Worm (Caenorhabditis elegans): ENCODE results near the gene flp-17.
"Not testable (repeated sequence)": the region's sequence is repeated elsewhere in the genome, so short reads cannot be mapped to it uniquely, and the experiment has no call there.

ce11 chrIV:17165734-17166133 is 26.0 kb downstream of the flp-17 start, which contains the start of gene skr-8:
- TF ChIP-seq ztf-4 (tag; optimal IDR thresholded peaks at IDR 0.05); unc-62 (GFP tag; optimal IDR thresholded peaks at IDR 0.05); ceh-9 (tag; optimal IDR thresholded peaks at IDR 0.05); aly-2 (tag; optimal IDR thresholded peaks at IDR 0.05); fkh-10 (GFP tag; optimal IDR thresholded peaks at IDR 0.05); nhr-237 (tag; optimal IDR thresholded peaks at IDR 0.05); elt-1 (tag; optimal IDR thresholded peaks at IDR 0.05); ztf-11 (tag; optimal IDR thresholded peaks at IDR 0.05); snpc-4 (tag; optimal IDR thresholded peaks at IDR 0.05); nhr-25 (tag; optimal IDR thresholded peaks at IDR 0.05): not testable (repeated sequence)
